Worm (Caenorhabditis elegans) whole organism, L2 larva: Measurements from ENCODE around the gene D2096.12.
"Not testable (repeated sequence)": the region's sequence is repeated elsewhere in the genome, so short reads cannot be mapped to it uniquely, and the experiment has no call there.

ENCODE experiments used
- ama-1 ChIP-seq: fragments of 150-350 bp; optimal IDR thresholded peaks from 2 replicates; lab custom pipeline; 2018; ENCODE audit warnings: inconsistent platforms
- fos-1 ChIP-seq: fragments of 150-350 bp; optimal IDR thresholded peaks from 2 replicates; lab custom pipeline; 2014; ENCODE audit warnings: missing biosample characterization, missing genetic modification characterization
- lin-11 ChIP-seq: fragments of 150-350 bp; sonication (generic microtip); optimal IDR thresholded peaks from 2 replicates; lab custom pipeline; 2014; ENCODE audit warnings: missing biosample characterization, missing genetic modification characterization, inconsistent platforms, mixed read lengths
- lin-13 ChIP-seq: fragments of 150-350 bp; optimal IDR thresholded peaks from 2 replicates; lab custom pipeline; 2014; ENCODE audit warnings: missing biosample characterization, missing genetic modification reagents, missing genetic modification characterization
- lin-39 ChIP-seq: fragments of 150-350 bp; optimal IDR thresholded peaks from 2 replicates; lab custom pipeline; 2014; ENCODE audit warnings: missing biosample characterization, missing genetic modification reagents, missing genetic modification characterization
- lsy-2 ChIP-seq, 2 experiments: fragments of 150-350 bp in 1 of 2; sonication (generic microtip) in 1 of 2; optimal IDR thresholded peaks; 2 replicates each; lab custom pipeline; 2014 to 2017; ENCODE audit warnings: missing biosample characterization in 2 of 2, missing genetic modification characterization in 2 of 2
- mdl-1 ChIP-seq, 2 experiments: fragments of 150-350 bp in 1 of 2; sonication (generic microtip) in 1 of 2; optimal IDR thresholded peaks; 2 replicates each; lab custom pipeline; 2017; ENCODE audit warnings: missing biosample characterization in 2 of 2, missing genetic modification characterization in 2 of 2
- nhr-10 ChIP-seq: sonication (generic microtip); optimal IDR thresholded peaks from 2 replicates; lab custom pipeline; 2017; ENCODE audit warnings: missing biosample characterization, missing genetic modification characterization
- nhr-6 ChIP-seq: fragments of 150-350 bp; optimal IDR thresholded peaks from 2 replicates; lab custom pipeline; 2014; ENCODE audit warnings: missing biosample characterization, missing genetic modification characterization
- skn-1 ChIP-seq: sonication (generic microtip); optimal IDR thresholded peaks from 2 replicates; lab custom pipeline; 2017; ENCODE audit warnings: missing biosample characterization, missing genetic modification characterization
- sma-9 ChIP-seq, 2 experiments: fragments of 150-350 bp in 1 of 2; sonication (generic microtip) in 1 of 2; optimal IDR thresholded peaks; 2 replicates each; lab custom pipeline; 2014 to 2016; ENCODE audit warnings: missing genetic modification characterization in 2 of 2, mild to moderate bottlenecking in 1 of 2, missing biosample characterization in 1 of 2, missing compliant biosample characterization in 1 of 2, missing genetic modification reagents in 1 of 2, moderate library complexity in 1 of 2
- unc-55 ChIP-seq: fragments of 150-350 bp; sonication (generic microtip); optimal IDR thresholded peaks from 3 replicates; lab custom pipeline; 2014; ENCODE audit warnings: missing biosample characterization, missing genetic modification reagents, missing genetic modification characterization
- zag-1 ChIP-seq: fragments of 150-350 bp; optimal IDR thresholded peaks from 2 replicates; lab custom pipeline; 2014; ENCODE audit warnings: missing biosample characterization, missing genetic modification characterization
- ztf-11 ChIP-seq: sonication (generic microtip); optimal IDR thresholded peaks from 2 replicates; lab custom pipeline; 2017; ENCODE audit warnings: missing biosample characterization, missing genetic modification characterization

ce11 chrIV:8352036-8352435 lies 11.2 kb upstream of the D2096.12 start, which contains the start of gene F17E9.16:
- not testable (repeated sequence) for TF ChIP-seq sma-9 (GFP tag; optimal IDR thresholded peaks at IDR 0.05; lab: Kevin White, UChicago); sma-9 (tag; optimal IDR thresholded peaks at IDR 0.05; lab: Kevin White, UChicago); nhr-10 (tag; lab: Kevin White, UChicago); lin-11; ztf-11 (tag; lab: Kevin White, UChicago); lsy-2 (tag; optimal IDR thresholded peaks at IDR 0.05; lab: Kevin White, UChicago); unc-55 (GFP tag; lab: Kevin White, UChicago); lin-13; skn-1 (tag; lab: Kevin White, UChicago); ama-1 (lab: Kevin White, UChicago); nhr-6 (tag; lab: Kevin White, UChicago); lin-39 (tag; lab: Kevin White, UChicago); fos-1 (tag; lab: Kevin White, UChicago); zag-1 (tag; lab: Kevin White, UChicago); mdl-1 (tag; optimal IDR thresholded peaks at IDR 0.05; lab: Kevin White, UChicago)
